Worm (Caenorhabditis elegans) whole organism, mixed stage, embryonic: ENCODE results near the gene ugt-67.

Source experiments
- elt-1 ChIP-seq: sonication (generic microtip); optimal IDR thresholded peaks from 2 replicates; lab custom pipeline; 2017; ENCODE audit warnings: missing genetic modification characterization, mild to moderate bottlenecking, missing compliant biosample characterization, antibody characterized with exemption, moderate library complexity, borderline replicate concordance; ENCODE audit not compliant: insufficient read depth
- lin-13 ChIP-seq: fragments of 150-350 bp; optimal IDR thresholded peaks from 2 replicates; lab custom pipeline; 2014; ENCODE audit warnings: missing biosample characterization, missing genetic modification characterization
- nhr-237 ChIP-seq: fragments of 150-350 bp; optimal IDR thresholded peaks from 2 replicates; lab custom pipeline; 2014; ENCODE audit warnings: missing biosample characterization, missing genetic modification characterization
- unc-62 ChIP-seq: fragments of 150-350 bp; optimal IDR thresholded peaks from 2 replicates; lab custom pipeline; 2014; ENCODE audit warnings: missing biosample characterization, missing genetic modification reagents, missing genetic modification characterization

- no peak for TF ChIP-seq unc-62
- no peak for TF ChIP-seq elt-1 (tag; lab: Kevin White, UChicago)
- no peak for TF ChIP-seq nhr-237 (tag; lab: Kevin White, UChicago)
- no peak for TF ChIP-seq lin-13 (tag; lab: Kevin White, UChicago)
These were observed 32.1 kb downstream of the ugt-67 start for ce11 chrV:4933268-4933667.
